Fruit fly (Drosophila melanogaster) whole organism, pupa: Measurements from ENCODE around the gene Best2.

ENCODE experiments used
- CG12605 ChIP-seq: fragments of 200-800 bp; sonication (Bioruptor generic); IDR thresholded peaks from 2 replicates; pipeline ENCODE4 v1.3.6; 2022; ENCODE audit warnings: missing biosample characterization, missing genetic modification characterization
- CG14655 ChIP-seq: fragments of 200-800 bp; sonication (Bioruptor generic); optimal IDR thresholded peaks from 3 replicates; lab custom pipeline; 2017; ENCODE audit warnings: mild to moderate bottlenecking, missing biosample characterization, missing genetic modification reagents, missing genetic modification characterization
- CG4496 ChIP-seq: fragments of 200-800 bp; sonication (Bioruptor generic); IDR thresholded peaks from 3 replicates; pipeline ENCODE4 v1.3.6; 2022; ENCODE audit warnings: missing biosample characterization, missing genetic modification characterization
- CG9948 ChIP-seq: fragments of 200-800 bp; sonication (Bioruptor generic); optimal IDR thresholded peaks from 2 replicates; lab custom pipeline; 2018; ENCODE audit warnings: missing biosample characterization, mild to moderate bottlenecking, missing genetic modification characterization, moderate library complexity
- EcR ChIP-seq: fragments of 200-800 bp; sonication (Bioruptor generic); optimal IDR thresholded peaks from 3 replicates; lab custom pipeline; 2019; ENCODE audit warnings: missing biosample characterization, missing genetic modification characterization, mild to moderate bottlenecking, moderate library complexity, missing genetic modification reagents
- Ets98B ChIP-seq: fragments of 200-800 bp; sonication (Bioruptor generic); IDR thresholded peaks from 2 replicates; pipeline ENCODE4 v1.3.6; 2022; ENCODE audit warnings: missing biosample characterization, missing genetic modification characterization
- Pif1B ChIP-seq: fragments of 200-800 bp; sonication (Bioruptor generic); optimal IDR thresholded peaks from 3 replicates; lab custom pipeline; 2016; ENCODE audit warnings: missing biosample characterization, missing genetic modification characterization
- Snoo ChIP-seq: fragments of 200-800 bp; sonication (Bioruptor generic); optimal IDR thresholded peaks from 3 replicates; lab custom pipeline; 2017; ENCODE audit warnings: missing biosample characterization, mild to moderate bottlenecking, missing genetic modification characterization, inconsistent platforms

dm6 chr3L:6261230-6261629 is 4.8 kb upstream of the Best2 start:
- TF ChIP-seq Pif1B (GFP tag; lab: Kevin White, UChicago) (no peak), Snoo (tag; lab: Kevin White, UChicago) (no peak), CG14655 (no peak), CG9948 (tag; lab: Kevin White, UChicago) (no peak), EcR (GFP tag; lab: Kevin White, UChicago) (no peak), CG12605 (GFP tag; lab: Robert Waterston, UW) (no peak), Ets98B (GFP tag; lab: Robert Waterston, UW) (no peak), CG4496 (no peak)
